Fruit fly (Drosophila melanogaster) whole organism, embryonic: ENCODE data around the gene CaMKII.

ENCODE experiments used
- Aef1 ChIP-seq: fragments of 200-800 bp; sonication (Bioruptor generic); IDR thresholded peaks from 3 replicates; pipeline ENCODE4 v1.3.6; 2022; ENCODE audit warnings: missing biosample characterization, missing genetic modification characterization
- CG10979 ChIP-seq: fragments of 200-800 bp; sonication (Bioruptor generic); optimal IDR thresholded peaks from 2 replicates; lab custom pipeline; 2018; ENCODE audit warnings: missing biosample characterization, mild to moderate bottlenecking, missing genetic modification characterization, moderate library complexity
- CG11093 ChIP-seq: fragments of 200-800 bp; sonication (Bioruptor generic); IDR thresholded peaks from 3 replicates; pipeline ENCODE4 v1.3.6; 2022; ENCODE audit warnings: missing biosample characterization, missing genetic modification characterization
- CG1602 ChIP-seq: fragments of 200-800 bp; sonication (Bioruptor generic); optimal IDR thresholded peaks from 3 replicates; lab custom pipeline; 2016; ENCODE audit warnings: missing biosample characterization, missing genetic modification characterization
- CG16815 ChIP-seq: fragments of 200-800 bp; sonication (Bioruptor generic); optimal IDR thresholded peaks from 3 replicates; lab custom pipeline; 2017; ENCODE audit warnings: missing biosample characterization, mild to moderate bottlenecking, missing genetic modification characterization
- CG17328 ChIP-seq: fragments of 200-800 bp; sonication (Bioruptor generic); IDR thresholded peaks from 2 replicates; pipeline ENCODE4 v1.3.6; 2022; ENCODE audit warnings: missing biosample characterization, missing genetic modification characterization
- CG17361 ChIP-seq: fragments of 200-800 bp; sonication (Bioruptor generic); IDR thresholded peaks from 3 replicates; pipeline ENCODE4 v1.3.6; 2022; ENCODE audit warnings: missing biosample characterization, missing genetic modification characterization
- CG2678 ChIP-seq: fragments of 200-800 bp; sonication (Bioruptor generic); optimal IDR thresholded peaks from 3 replicates; lab custom pipeline; 2019; ENCODE audit warnings: missing biosample characterization, mild to moderate bottlenecking, missing genetic modification characterization, moderate library complexity
- CG2875 ChIP-seq: fragments of 200-800 bp; sonication (Bioruptor generic); optimal IDR thresholded peaks from 2 replicates; lab custom pipeline; 2017; ENCODE audit warnings: missing biosample characterization, mild to moderate bottlenecking, missing genetic modification characterization, missing genetic modification reagents
- CG3065 ChIP-seq: fragments of 200-800 bp; sonication (Bioruptor generic); optimal IDR thresholded peaks from 2 replicates; lab custom pipeline; 2016; ENCODE audit warnings: missing biosample characterization, missing genetic modification characterization
- CG31365 ChIP-seq: fragments of 200-800 bp; sonication (Bioruptor generic); optimal IDR thresholded peaks from 2 replicates; lab custom pipeline; 2018; ENCODE audit warnings: missing biosample characterization, mild to moderate bottlenecking, missing genetic modification characterization
- CG31388 ChIP-seq: fragments of 200-800 bp; sonication (Bioruptor generic); optimal IDR thresholded peaks from 2 replicates; lab custom pipeline; 2016; ENCODE audit warnings: missing biosample characterization, missing genetic modification characterization
- CG31441 ChIP-seq: fragments of 200-800 bp; sonication (Bioruptor generic); IDR thresholded peaks from 2 replicates; pipeline ENCODE4 v1.3.6; 2022; ENCODE audit warnings: missing biosample characterization, missing genetic modification characterization
- CG3281 ChIP-seq: fragments of 200-800 bp; sonication (Bioruptor generic); optimal IDR thresholded peaks from 3 replicates; lab custom pipeline; 2017; ENCODE audit warnings: missing biosample characterization, mild to moderate bottlenecking, missing genetic modification characterization
- CG3407 ChIP-seq: fragments of 200-800 bp; sonication (Bioruptor generic); optimal IDR thresholded peaks from 2 replicates; lab custom pipeline; 2018; ENCODE audit warnings: missing biosample characterization, mild to moderate bottlenecking, missing genetic modification characterization
- CG34422 ChIP-seq: fragments of 200-800 bp; sonication (Bioruptor generic); IDR thresholded peaks from 3 replicates; pipeline ENCODE4 v1.3.6; 2022; ENCODE audit warnings: missing biosample characterization, missing genetic modification characterization
- CG42726 ChIP-seq: fragments of 200-800 bp; sonication (Bioruptor generic); IDR thresholded peaks from 2 replicates; pipeline ENCODE4 v1.3.6; 2022; ENCODE audit warnings: missing biosample characterization, missing genetic modification characterization; ENCODE audit not compliant: partially characterized antibody
- CG6765 ChIP-seq: fragments of 200-800 bp; sonication (Bioruptor generic); optimal IDR thresholded peaks from 3 replicates; lab custom pipeline; 2017; ENCODE audit warnings: missing biosample characterization, mild to moderate bottlenecking, missing genetic modification characterization
- CG8388 ChIP-seq: fragments of 200-800 bp; sonication (Bioruptor generic); optimal IDR thresholded peaks from 2 replicates; lab custom pipeline; 2019; ENCODE audit warnings: missing biosample characterization, mild to moderate bottlenecking, missing genetic modification characterization, moderate library complexity
- D19B ChIP-seq: fragments of 200-800 bp; sonication (Bioruptor generic); optimal IDR thresholded peaks from 2 replicates; lab custom pipeline; 2017; ENCODE audit warnings: missing biosample characterization, mild to moderate bottlenecking, missing genetic modification characterization
- Dad ChIP-seq: fragments of 200-800 bp; sonication (Bioruptor generic); optimal IDR thresholded peaks from 3 replicates; lab custom pipeline; 2016; ENCODE audit warnings: missing biosample characterization, missing genetic modification characterization
- E2f1 ChIP-seq: fragments of 200-800 bp; sonication (Bioruptor generic); IDR thresholded peaks from 2 replicates; pipeline ENCODE4 v1.3.6; 2022; ENCODE audit warnings: missing biosample characterization, missing genetic modification characterization
- E2f2 ChIP-seq: fragments of 200-800 bp; sonication (Bioruptor generic); IDR thresholded peaks from 2 replicates; pipeline ENCODE4 v1.3.6; 2022; ENCODE audit warnings: missing biosample characterization, missing genetic modification characterization
- Fer2 ChIP-seq: fragments of 200-800 bp; sonication (Bioruptor generic); optimal IDR thresholded peaks from 2 replicates; lab custom pipeline; 2018; ENCODE audit warnings: missing biosample characterization, mild to moderate bottlenecking, missing genetic modification characterization, moderate library complexity
- Gsc ChIP-seq: fragments of 200-800 bp; sonication (Bioruptor generic); IDR thresholded peaks from 2 replicates; pipeline ENCODE4 v1.3.6; 2022; ENCODE audit warnings: missing biosample characterization, missing genetic modification characterization
- HLH54F ChIP-seq: fragments of 200-800 bp; sonication (Bioruptor generic); optimal IDR thresholded peaks from 3 replicates; lab custom pipeline; 2016; ENCODE audit warnings: missing biosample characterization, missing genetic modification characterization
- Neu2 ChIP-seq: fragments of 200-800 bp; sonication (Bioruptor generic); optimal IDR thresholded peaks from 3 replicates; lab custom pipeline; 2016; ENCODE audit warnings: missing biosample characterization, missing genetic modification characterization, borderline replicate concordance
- PHDP ChIP-seq: fragments of 200-800 bp; sonication (Bioruptor generic); optimal IDR thresholded peaks from 3 replicates; lab custom pipeline; 2018; ENCODE audit warnings: missing biosample characterization, mild to moderate bottlenecking, missing genetic modification characterization, moderate library complexity
- Poxn ChIP-seq: fragments of 200-800 bp; sonication (Bioruptor generic); IDR thresholded peaks from 2 replicates; pipeline ENCODE4 v1.3.6; 2022; ENCODE audit warnings: missing biosample characterization, missing genetic modification characterization
- Sox100B ChIP-seq: fragments of 200-800 bp; sonication (Bioruptor generic); optimal IDR thresholded peaks from 3 replicates; lab custom pipeline; 2018; ENCODE audit warnings: missing biosample characterization, mild to moderate bottlenecking, missing genetic modification characterization
- ab ChIP-seq: fragments of 200-800 bp; sonication (Bioruptor generic); optimal IDR thresholded peaks from 2 replicates; lab custom pipeline; 2016; ENCODE audit warnings: missing biosample characterization, missing genetic modification characterization
- amos ChIP-seq: fragments of 200-800 bp; sonication (Bioruptor generic); IDR thresholded peaks from 2 replicates; pipeline ENCODE4 v1.3.6; 2022; ENCODE audit warnings: missing biosample characterization, missing genetic modification characterization; ENCODE audit not compliant: partially characterized antibody
- ap ChIP-seq: fragments of 200-800 bp; sonication (Bioruptor generic); IDR thresholded peaks from 2 replicates; pipeline ENCODE4 v1.3.6; 2022; ENCODE audit warnings: missing biosample characterization, missing genetic modification characterization
- ash1 ChIP-seq: fragments of 200-800 bp; sonication (Bioruptor generic); optimal IDR thresholded peaks from 2 replicates; lab custom pipeline; 2018; ENCODE audit warnings: missing biosample characterization, mild to moderate bottlenecking, missing genetic modification characterization
- ato ChIP-seq: fragments of 200-800 bp; sonication (Bioruptor generic); IDR thresholded peaks from 2 replicates; pipeline ENCODE4 v1.3.6; 2022; ENCODE audit warnings: missing biosample characterization, missing genetic modification characterization; ENCODE audit not compliant: partially characterized antibody
- cad ChIP-seq: fragments of >200 bp; optimal IDR thresholded peaks from 2 replicates; lab custom pipeline; 2017; ENCODE audit warnings: missing biosample characterization, missing genetic modification characterization
- danr ChIP-seq: fragments of 200-800 bp; sonication (Bioruptor generic); IDR thresholded peaks from 2 replicates; pipeline ENCODE4 v1.3.6; 2022; ENCODE audit warnings: missing biosample characterization, missing genetic modification characterization
- dpn ChIP-seq, 2 experiments: fragments of 200-800 bp; sonication (Bioruptor generic); optimal IDR thresholded peaks; 3 replicates each; lab custom pipeline; 2016; ENCODE audit warnings: missing biosample characterization in 2 of 2, missing genetic modification characterization in 2 of 2
- exex ChIP-seq: fragments of 200-800 bp; sonication (Bioruptor generic); optimal IDR thresholded peaks from 4 replicates; lab custom pipeline; 2018; ENCODE audit warnings: missing biosample characterization, mild to moderate bottlenecking, missing genetic modification characterization, moderate library complexity
- fu2 ChIP-seq: fragments of 200-800 bp; sonication (Bioruptor generic); optimal IDR thresholded peaks from 2 replicates; lab custom pipeline; 2016; ENCODE audit warnings: missing biosample characterization, missing genetic modification characterization
- gem ChIP-seq: fragments of 200-800 bp; sonication (Bioruptor generic); optimal IDR thresholded peaks from 2 replicates; lab custom pipeline; 2019; ENCODE audit warnings: missing biosample characterization, mild to moderate bottlenecking, missing genetic modification characterization, moderate library complexity
- her ChIP-seq: fragments of 200-800 bp; sonication (Bioruptor generic); optimal IDR thresholded peaks from 2 replicates; lab custom pipeline; 2016; ENCODE audit warnings: missing biosample characterization, missing genetic modification characterization
- hkb ChIP-seq, 2 experiments: fragments of 200-800 bp in 1 of 2; fragments of >200 bp in 1 of 2; sonication (Bioruptor generic) in 1 of 2; IDR thresholded peaks in 1 of 2; optimal IDR thresholded peaks in 1 of 2; 2 replicates each; pipeline versions ENCODE4 v1.3.6 to Lab custom; 2017 to 2022; ENCODE audit warnings: missing biosample characterization in 1 of 2, missing genetic modification characterization in 1 of 2
- nerfin-1 ChIP-seq: fragments of 200-800 bp; sonication (Bioruptor generic); optimal IDR thresholded peaks from 3 replicates; lab custom pipeline; 2019; ENCODE audit warnings: missing biosample characterization, mild to moderate bottlenecking, missing genetic modification characterization, moderate library complexity
- pho ChIP-seq: fragments of 200-800 bp; sonication (Bioruptor generic); optimal IDR thresholded peaks from 2 replicates; lab custom pipeline; 2016; ENCODE audit warnings: missing biosample characterization, missing genetic modification characterization
- pros ChIP-seq: fragments of 200-800 bp; sonication (Bioruptor generic); optimal IDR thresholded peaks from 3 replicates; lab custom pipeline; 2019; ENCODE audit warnings: missing biosample characterization, mild to moderate bottlenecking, missing genetic modification characterization, moderate library complexity
- seq ChIP-seq: fragments of 200-800 bp; sonication (Bioruptor generic); IDR thresholded peaks from 2 replicates; pipeline ENCODE4 v1.3.6; 2022; ENCODE audit warnings: missing biosample characterization, missing genetic modification characterization
- sim ChIP-seq: fragments of 200-800 bp; sonication (Bioruptor generic); IDR thresholded peaks from 2 replicates; pipeline ENCODE4 v1.3.6; 2022; ENCODE audit warnings: missing biosample characterization, missing genetic modification characterization
- vvl ChIP-seq: fragments of 200-800 bp; sonication (Bioruptor generic); IDR thresholded peaks from 2 replicates; pipeline ENCODE4 v1.3.6; 2022; ENCODE audit warnings: missing biosample characterization, missing genetic modification characterization

The CaMKII gene

DNA sequence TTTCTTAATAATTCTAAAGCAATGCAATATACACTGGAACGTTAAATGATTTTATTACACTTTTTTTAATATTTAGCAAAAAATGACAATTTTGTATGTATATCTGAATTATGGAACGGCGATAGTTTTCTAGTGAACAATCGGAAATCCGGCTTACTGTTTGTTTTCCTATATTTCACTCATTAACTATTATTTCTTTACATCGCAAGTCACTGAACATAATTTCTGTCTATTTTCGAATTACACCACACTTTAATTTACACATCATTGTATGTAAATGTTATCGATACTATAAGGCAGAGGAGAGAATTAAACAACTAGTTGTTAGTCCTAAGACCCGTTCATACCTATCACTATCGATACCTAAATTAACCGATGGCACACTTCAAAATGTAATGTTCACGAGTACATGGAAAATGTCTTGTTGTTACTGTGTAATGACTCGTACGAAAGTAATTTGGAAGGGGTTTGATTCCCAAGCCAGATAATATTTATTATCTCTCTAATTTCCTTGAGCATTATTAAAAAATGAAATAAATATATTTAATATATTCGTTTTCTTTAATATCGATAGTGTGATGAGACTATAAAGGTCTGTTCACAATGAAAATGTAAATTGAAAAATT, 26.6 kb downstream of the CaMKII start, which contains the start of gene PlexA (continued):
- peak; percentile 28 for TF ChIP-seq fu2 (GFP tag; lab: Kevin White, UChicago)
- no peak for TF ChIP-seq CG31365 (tag; lab: Kevin White, UChicago)
- TF ChIP-seq sim (GFP tag; lab: Robert Waterston, UW) = peak; percentile 67; the same call in 1 of the 2 replicates
- peak; percentile 70 for TF ChIP-seq CG31388 (GFP tag; lab: Kevin White, UChicago)
- peak; percentile 94 for TF ChIP-seq E2f1
- TF ChIP-seq Sox100B (GFP tag; lab: Kevin White, UChicago) = peak; percentile 52
- TF ChIP-seq CG16815 (GFP tag; lab: Kevin White, UChicago) = peak; percentile 92
- TF ChIP-seq seq (GFP tag; lab: Robert Waterston, UW) = peak; percentile 83
- TF ChIP-seq CG34422 (GFP tag; lab: Robert Waterston, UW) = peak; percentile 97
- peak; percentile 66 for TF ChIP-seq E2f2 (GFP tag; lab: Robert Waterston, UW)
- peak; percentile 72 for TF ChIP-seq CG10979
- no peak for TF ChIP-seq pho (GFP tag; lab: Kevin White, UChicago)
- TF ChIP-seq ash1 = no peak
- peak; percentile 76 for TF ChIP-seq amos (GFP tag; lab: Robert Waterston, UW)
- no peak for TF ChIP-seq cad (GFP tag; lab: Kevin White, UChicago)
- TF ChIP-seq nerfin-1 (tag; lab: Kevin White, UChicago) = peak; percentile 67
- peak; percentile 55 for TF ChIP-seq CG3281
- TF ChIP-seq CG2678 (tag; lab: Kevin White, UChicago) = no peak
- peak; percentile 93 for TF ChIP-seq CG1602 (GFP tag; lab: Kevin White, UChicago)
- peak; percentile 92 for TF ChIP-seq danr (GFP tag; lab: Robert Waterston, UW)
- TF ChIP-seq D19B (GFP tag; lab: Kevin White, UChicago) = peak; percentile 68
- TF ChIP-seq CG11093 = peak; percentile 95
- TF ChIP-seq exex = no peak
- peak; percentile 97 for TF ChIP-seq vvl (GFP tag; lab: Robert Waterston, UW)
- peak; percentile 22 for TF ChIP-seq her (GFP tag; lab: Kevin White, UChicago)
- peak; percentile 87 for TF ChIP-seq Fer2 (tag; lab: Kevin White, UChicago)
- TF ChIP-seq CG17361 (GFP tag; lab: Robert Waterston, UW) = peak; percentile 93
- TF ChIP-seq ab (GFP tag; lab: Kevin White, UChicago) = peak; percentile 64
- TF ChIP-seq HLH54F (GFP tag; lab: Kevin White, UChicago) = peak; percentile 72
- peak; percentile 85 for TF ChIP-seq PHDP (tag; lab: Kevin White, UChicago)
- TF ChIP-seq Neu2 (GFP tag; lab: Kevin White, UChicago) = no peak
- peak; percentile 59 for TF ChIP-seq CG3407
- peak; percentile 54; the same call in 1 of the 2 replicates for TF ChIP-seq ato (GFP tag; lab: Robert Waterston, UW)
- peak; percentile 94 for TF ChIP-seq CG17328
- TF ChIP-seq CG6765 = peak; percentile 4
- TF ChIP-seq ap (GFP tag; lab: Robert Waterston, UW) = peak; percentile 89
- peak; percentile 85 for TF ChIP-seq CG31441 (GFP tag; lab: Robert Waterston, UW)
- peak; percentile 71 to 90 for TF ChIP-seq dpn (GFP tag; optimal IDR thresholded peaks at IDR 0.05; lab: Kevin White, UChicago)
- no peak for TF ChIP-seq Dad (GFP tag; lab: Kevin White, UChicago)
- peak; percentile 71 for TF ChIP-seq CG3065 (GFP tag; lab: Kevin White, UChicago)
- TF ChIP-seq CG42726 (GFP tag; lab: Robert Waterston, UW) = 0 out of 2 replicates have a peak, but pooled peaks have one; percentile 31
- TF ChIP-seq hkb (optimal IDR thresholded peaks at IDR 0.05; lab: Kevin White, UChicago) = no peak
- TF ChIP-seq hkb (GFP tag; IDR thresholded peaks at IDR 0.05; lab: Robert Waterston, UW) = peak; percentile 81
- peak; percentile 96 for TF ChIP-seq Aef1 (GFP tag; lab: Robert Waterston, UW)
- peak; percentile 19 for TF ChIP-seq CG2875 (GFP tag; lab: Kevin White, UChicago)
- peak; percentile 79 for TF ChIP-seq CG8388 (GFP tag; lab: Kevin White, UChicago)
- no peak; the same call in 1 of the 2 replicates for TF ChIP-seq Poxn (GFP tag; lab: Robert Waterston, UW)
- peak; percentile 93 for TF ChIP-seq gem (tag; lab: Kevin White, UChicago)
- no peak for TF ChIP-seq Gsc
- no peak for TF ChIP-seq pros
